Worm (Caenorhabditis elegans): ENCODE measurements around the gene F11D11.4.

DNA sequence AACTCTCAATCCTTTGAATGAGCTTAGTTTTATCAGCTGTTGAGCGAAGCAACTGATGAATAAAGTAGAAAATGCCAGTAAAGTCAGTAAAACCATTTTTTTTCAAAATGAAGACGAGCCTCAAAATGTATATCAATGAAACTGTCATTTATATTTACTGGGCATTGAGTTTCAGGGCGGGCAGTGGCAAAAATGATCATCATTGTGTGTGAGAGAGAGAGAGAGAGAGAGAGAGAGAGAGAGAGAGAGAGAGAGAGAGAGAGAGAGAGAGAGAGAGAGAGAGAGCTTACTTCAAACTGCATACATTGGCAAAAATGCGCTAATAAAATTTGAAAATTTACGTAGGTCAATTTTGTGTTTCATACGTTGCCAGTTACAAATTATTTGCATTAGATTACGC, 1.0 kb upstream of the F11D11.4 start, which contains the start of gene F11D11.3:
- no peak for TF ChIP-seq unc-86 (tag; optimal IDR thresholded peaks at IDR 0.05)
- no peak for TF ChIP-seq ama-1 (optimal IDR thresholded peaks at IDR 0.05)
- TF ChIP-seq nhr-12 (tag; optimal IDR thresholded peaks at IDR 0.05), result no peak
- no peak for TF ChIP-seq snpc-4 (tag; optimal IDR thresholded peaks at IDR 0.05)
- TF ChIP-seq lir-3 (tag; optimal IDR thresholded peaks at IDR 0.05; ENCODE audit: poor library complexity), result no peak
- TF ChIP-seq unc-62 (GFP tag; optimal IDR thresholded peaks at IDR 0.05), result no peak
- TF ChIP-seq fos-1 (tag; optimal IDR thresholded peaks at IDR 0.05), result no peak
- TF ChIP-seq jun-1 (tag; optimal IDR thresholded peaks at IDR 0.05), result no peak
- TF ChIP-seq hlh-17 (GFP tag; optimal IDR thresholded peaks at IDR 0.05; ENCODE audit: borderline replicate concordance), result no peak
- TF ChIP-seq ztf-4 (tag; optimal IDR thresholded peaks at IDR 0.05), result no peak
